Fruit fly (Drosophila melanogaster): ENCODE measurements around the gene Gbeta5.
A peak's percentile ranks its signal among the peaks of the same experiment; 100 is the strongest.

The Gbeta5 gene

dm6 chrX:8120939-8121338 is 31.1 kb downstream of the Gbeta5 start, which contains the start of gene CG2260 (continued):
- TF ChIP-seq CG1603 (tag; optimal IDR thresholded peaks at IDR 0.05) (peak; percentile 31), Lpt (GFP tag; optimal IDR thresholded peaks at IDR 0.05) (no peak), chn (GFP tag; optimal IDR thresholded peaks at IDR 0.05) (no peak), Oli (tag; optimal IDR thresholded peaks at IDR 0.05) (no peak), CoRest (tag; optimal IDR thresholded peaks at IDR 0.05) (no peak), cwo (GFP tag; optimal IDR thresholded peaks at IDR 0.05) (peak; percentile 49), usp (GFP tag; optimal IDR thresholded peaks at IDR 0.05) (no peak), CG17912 (GFP tag; optimal IDR thresholded peaks at IDR 0.05) (no peak), Drgx (GFP tag; IDR thresholded peaks at IDR 0.05) (no peak), pnt (GFP tag; optimal IDR thresholded peaks at IDR 0.05) (no peak), vfl (GFP tag; optimal IDR thresholded peaks at IDR 0.05) (no peak), ewg (GFP tag; optimal IDR thresholded peaks at IDR 0.05) (no peak), hkb (optimal IDR thresholded peaks at IDR 0.05) (no peak), hkb (GFP tag; IDR thresholded peaks at IDR 0.05) (no peak), CG10209 (GFP tag; optimal IDR thresholded peaks at IDR 0.05) (no peak), Nf-YA (GFP tag; IDR thresholded peaks at IDR 0.05) (no peak), mam (GFP tag; optimal IDR thresholded peaks at IDR 0.05) (no peak), CG4424 (GFP tag; optimal IDR thresholded peaks at IDR 0.05) (no peak), CG31224 (GFP tag; IDR thresholded peaks at IDR 0.05) (no peak), Dll (GFP tag; IDR thresholded peaks at IDR 0.05; ENCODE audit: partially characterized antibody) (0 out of 4 replicates have a peak, but pooled peaks have one; percentile 20), CG8478 (optimal IDR thresholded peaks at IDR 0.05) (no peak), ro (GFP tag; IDR thresholded peaks at IDR 0.05) (no peak), CG43689 (GFP tag; IDR thresholded peaks at IDR 0.05) (no peak), pzg (GFP tag; optimal IDR thresholded peaks at IDR 0.05) (peak; percentile 70), hth (optimal IDR thresholded peaks at IDR 0.05) (no peak), YL-1 (GFP tag; optimal IDR thresholded peaks at IDR 0.05) (peak; percentile 6), CG9932 (GFP tag; IDR thresholded peaks at IDR 0.05) (no peak), mld (GFP tag; IDR thresholded peaks at IDR 0.05; ENCODE audit: partially characterized antibody) (no peak), tio (GFP tag; optimal IDR thresholded peaks at IDR 0.05) (no peak), Max (GFP tag; optimal IDR thresholded peaks at IDR 0.05) (peak; percentile 57), CG15696 (tag; optimal IDR thresholded peaks at IDR 0.05) (no peak), sc (optimal IDR thresholded peaks at IDR 0.05) (no peak), sc (GFP tag; optimal IDR thresholded peaks at IDR 0.05) (no peak), NK7.1 (GFP tag; optimal IDR thresholded peaks at IDR 0.05) (no peak), Myb (GFP tag; optimal IDR thresholded peaks at IDR 0.05) (peak; percentile 19), fd3F (GFP tag; optimal IDR thresholded peaks at IDR 0.05) (no peak), CG1792 (GFP tag; optimal IDR thresholded peaks at IDR 0.05) (no peak), CG6683 (GFP tag; optimal IDR thresholded peaks at IDR 0.05) (no peak), knrl (GFP tag; IDR thresholded peaks at IDR 0.05; ENCODE audit: partially characterized antibody) (no peak), Adf1 (GFP tag; IDR thresholded peaks at IDR 0.05) (no peak), Abd-B (GFP tag; optimal IDR thresholded peaks at IDR 0.05) (no peak), Dp (GFP tag; optimal IDR thresholded peaks at IDR 0.05) (peak; percentile 92), CG10979 (tag; optimal IDR thresholded peaks at IDR 0.05) (no peak), CG10366 (GFP tag; IDR thresholded peaks at IDR 0.05) (no peak), zf30C (GFP tag; optimal IDR thresholded peaks at IDR 0.05) (no peak), Deaf1 (tag; optimal IDR thresholded peaks at IDR 0.05) (no peak), Tbp (GFP tag; optimal IDR thresholded peaks at IDR 0.05) (no peak), CG11723 (GFP tag; optimal IDR thresholded peaks at IDR 0.05) (no peak), CG14050 (GFP tag; IDR thresholded peaks at IDR 0.05) (no peak), CG2202 (tag; optimal IDR thresholded peaks at IDR 0.05) (no peak), Sox100B (GFP tag; optimal IDR thresholded peaks at IDR 0.05) (no peak), Fer2 (tag; optimal IDR thresholded peaks at IDR 0.05) (no peak), Hr3 (GFP tag; optimal IDR thresholded peaks at IDR 0.05) (no peak)

Measured in whole organism, embryonic.